ENCODE assay signal across 2 fruit fly cellular contexts in the genomic region with DNA sequence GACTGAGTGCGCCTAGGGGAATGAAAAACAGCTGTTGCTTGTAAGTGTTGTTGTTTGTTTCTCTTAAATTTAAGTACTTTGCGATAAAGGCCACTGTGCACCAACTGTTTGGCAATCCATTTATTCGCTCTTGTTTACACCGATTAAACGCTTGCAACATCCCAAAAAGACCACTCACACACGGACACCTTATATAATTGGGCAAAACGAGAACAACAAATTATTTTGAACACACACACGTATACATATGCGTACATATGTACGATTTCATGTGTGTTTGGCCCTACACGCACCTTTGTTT.
TF ChIP-seq lines count a peak whose summit lies in the region.

No protein-coding gene starts in this region.

- no peak for TF ChIP-seq CTCF in whole organism, embryonic (GFP tag; optimal IDR thresholded peaks at IDR 0.05; lab: Kevin White, UChicago)

TF ChIP-seq in whole organism, embryonic, 481 proteins besides CTCF, POLR2A, EP300 and RAD21:
- TF ChIP-seq fd96Cb (tag; optimal IDR thresholded peaks at IDR 0.05; lab: Kevin White, UChicago), result no peak
- TF ChIP-seq CG31365 (tag; optimal IDR thresholded peaks at IDR 0.05; lab: Kevin White, UChicago), result no peak
- peak; percentile 14 to 33 for TF ChIP-seq crp (GFP tag; optimal IDR thresholded peaks at IDR 0.05; lab: Kevin White, UChicago)
- TF ChIP-seq CG5245 (GFP tag; optimal IDR thresholded peaks at IDR 0.05; lab: Kevin White, UChicago), result no peak
- no peak for TF ChIP-seq CG4820 (GFP tag; optimal IDR thresholded peaks at IDR 0.05; lab: Kevin White, UChicago)
- TF ChIP-seq CG8944 (GFP tag; optimal IDR thresholded peaks at IDR 0.05; lab: Kevin White, UChicago), result no peak
- TF ChIP-seq CG15479 (GFP tag; optimal IDR thresholded peaks at IDR 0.05; lab: Kevin White, UChicago), result peak; percentile 28
- TF ChIP-seq TFAM (GFP tag; optimal IDR thresholded peaks at IDR 0.05; lab: Kevin White, UChicago), result no peak
- no peak for TF ChIP-seq unc-4 (GFP tag; IDR thresholded peaks at IDR 0.05; lab: Robert Waterston, UW; ENCODE audit: partially characterized antibody)
- no peak for TF ChIP-seq CG2202 (tag; optimal IDR thresholded peaks at IDR 0.05; lab: Kevin White, UChicago)
- no peak for TF ChIP-seq CG18599 (GFP tag; optimal IDR thresholded peaks at IDR 0.05; lab: Kevin White, UChicago)
- TF ChIP-seq CG12155 (GFP tag; optimal IDR thresholded peaks at IDR 0.05; lab: Kevin White, UChicago), result no peak
- TF ChIP-seq cg (GFP tag; optimal IDR thresholded peaks at IDR 0.05; lab: Kevin White, UChicago), result peak; percentile 80
- no peak for TF ChIP-seq sim (GFP tag; IDR thresholded peaks at IDR 0.05; lab: Robert Waterston, UW)
- TF ChIP-seq hb (GFP tag; IDR thresholded peaks at IDR 0.05; lab: Robert Waterston, UW; ENCODE audit: partially characterized antibody), result no peak
- TF ChIP-seq Pdp1 (GFP tag; optimal IDR thresholded peaks at IDR 0.05; lab: Kevin White, UChicago), result peak in 1 of 2 experiments; percentile 90
- no peak for TF ChIP-seq E2f2 (GFP tag; IDR thresholded peaks at IDR 0.05; lab: Robert Waterston, UW)
- no peak for TF ChIP-seq CG4328 (GFP tag; optimal IDR thresholded peaks at IDR 0.05; lab: Kevin White, UChicago)
- no peak for TF ChIP-seq Med (GFP tag; lab: Kevin White, UChicago)
- peak in 1 of 2 experiments; percentile 82 for TF ChIP-seq insv (GFP tag; optimal IDR thresholded peaks at IDR 0.05; lab: Kevin White, UChicago)

TF ChIP-seq in whole organism, prepupa, 60 proteins besides CTCF, POLR2A, EP300 and RAD21:
- TF ChIP-seq pdm3 (GFP tag; optimal IDR thresholded peaks at IDR 0.05; lab: Kevin White, UChicago) (no peak), dsx (GFP tag; optimal IDR thresholded peaks at IDR 0.05; lab: Kevin White, UChicago; ENCODE audit: poor library complexity, severe bottlenecking) (no peak), CG8319 (GFP tag; optimal IDR thresholded peaks at IDR 0.05; lab: Kevin White, UChicago) (no peak), CG6276 (GFP tag; optimal IDR thresholded peaks at IDR 0.05; lab: Kevin White, UChicago) (peak; percentile 16), CG6854 (GFP tag; optimal IDR thresholded peaks at IDR 0.05; lab: Kevin White, UChicago) (no peak)
